Fruit fly (Drosophila melanogaster): ENCODE data around the gene CG12643.

dm6 chrX:10216634-10217239 lies 48.3 kb downstream of the CG12643 start, which contains the start of gene CG2962:
- no peak for TF ChIP-seq ttk (optimal IDR thresholded peaks at IDR 0.05)
- TF ChIP-seq Myc (optimal IDR thresholded peaks at IDR 0.05), result no peak
- no peak for TF ChIP-seq Sin3A (optimal IDR thresholded peaks at IDR 0.05)
- no peak for TF ChIP-seq h (optimal IDR thresholded peaks at IDR 0.05)
